Fruit fly (Drosophila melanogaster): ENCODE measurements around the gene CG4080.

CG4080 gene

DNA sequence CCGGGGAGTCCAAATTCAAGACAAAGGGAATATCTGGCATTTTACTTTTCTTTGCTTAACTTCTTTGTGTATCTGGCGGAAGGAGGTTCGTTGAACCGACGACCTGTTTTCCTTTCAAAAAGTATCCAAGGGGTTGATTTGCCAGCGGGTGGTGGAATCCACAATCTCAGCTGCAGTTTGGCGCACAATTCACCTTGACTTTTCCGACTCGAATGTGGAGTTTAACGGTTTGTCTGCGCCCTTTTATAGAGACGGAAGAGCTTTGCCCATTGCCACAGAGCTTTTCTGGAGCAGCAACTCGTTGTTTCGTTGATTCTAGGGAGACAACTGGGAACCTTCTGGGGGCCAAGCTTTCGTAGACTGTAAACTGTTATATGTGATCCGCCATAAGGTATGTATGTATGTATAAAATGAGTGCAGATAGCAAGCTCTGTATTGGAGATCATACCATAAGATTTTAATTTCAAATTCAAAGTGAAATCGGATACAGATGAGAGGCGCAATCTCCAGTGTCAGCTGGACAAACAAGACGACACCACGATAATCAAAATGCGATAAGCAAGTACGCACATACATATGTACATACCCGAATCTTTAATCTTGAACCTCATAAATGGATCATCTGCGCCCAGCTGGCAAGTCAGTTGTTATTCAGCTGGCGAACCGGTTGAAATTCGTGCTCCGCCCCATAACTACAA, 26.6 kb downstream of the CG4080 start, which contains the start of the genes Hsp67Bc, CG4456 and Hsp22 (continued):
- TF ChIP-seq Bgb (GFP tag; IDR thresholded peaks at IDR 0.05; ENCODE audit: partially characterized antibody), result peak; percentile 27; the same call in 1 of the 2 replicates
- TF ChIP-seq bbx (GFP tag; IDR thresholded peaks at IDR 0.05; ENCODE audit: partially characterized antibody), result peak; percentile 24; the same call in 1 of the 2 replicates
- 0 out of 2 replicates have a peak, but pooled peaks have one; percentile 12 for TF ChIP-seq vvl (GFP tag; IDR thresholded peaks at IDR 0.05)
- peak; percentile 19 for TF ChIP-seq nerfin-1 (tag; optimal IDR thresholded peaks at IDR 0.05)
- TF ChIP-seq trh (GFP tag; optimal IDR thresholded peaks at IDR 0.05), result no peak
- peak; percentile 20 for TF ChIP-seq Deaf1 (tag; optimal IDR thresholded peaks at IDR 0.05)
- no peak for TF ChIP-seq CG9932 (GFP tag; IDR thresholded peaks at IDR 0.05)
- peak; percentile 13 for TF ChIP-seq CG15011 (GFP tag; optimal IDR thresholded peaks at IDR 0.05)
- no peak for TF ChIP-seq ro (GFP tag; IDR thresholded peaks at IDR 0.05)
- 0 out of 3 replicates have a peak, but pooled peaks have one; percentile 51 for TF ChIP-seq ci (GFP tag; IDR thresholded peaks at IDR 0.05)
- TF ChIP-seq scrt (GFP tag; optimal IDR thresholded peaks at IDR 0.05), result peak; percentile 27
- TF ChIP-seq CG2875 (GFP tag; optimal IDR thresholded peaks at IDR 0.05), result peak; percentile 2
- peak; percentile 12 for TF ChIP-seq CG2678 (tag; optimal IDR thresholded peaks at IDR 0.05)
- TF ChIP-seq CG34376 (GFP tag; optimal IDR thresholded peaks at IDR 0.05), result peak; percentile 48
- TF ChIP-seq sob (GFP tag; IDR thresholded peaks at IDR 0.05), result no peak
- TF ChIP-seq kni (GFP tag; optimal IDR thresholded peaks at IDR 0.05), result peak; percentile 86
- peak; percentile 28 for TF ChIP-seq wek (GFP tag; optimal IDR thresholded peaks at IDR 0.05)
- TF ChIP-seq CG30431 (GFP tag; optimal IDR thresholded peaks at IDR 0.05), result no peak
- TF ChIP-seq Pdp1 (GFP tag; optimal IDR thresholded peaks at IDR 0.05), result peak in 1 of 2 experiments; percentile 30
- TF ChIP-seq odd (GFP tag; optimal IDR thresholded peaks at IDR 0.05), result no peak
- TF ChIP-seq sug (tag; optimal IDR thresholded peaks at IDR 0.05), result peak; percentile 27
- TF ChIP-seq peb (GFP tag; IDR thresholded peaks at IDR 0.05), result no peak
- peak; percentile 83 for TF ChIP-seq CG12769 (tag; optimal IDR thresholded peaks at IDR 0.05)
- 0 out of 3 replicates have a peak, but pooled peaks have one; percentile 50 for TF ChIP-seq gce (GFP tag; IDR thresholded peaks at IDR 0.05)
- peak; percentile 45 for TF ChIP-seq pros (GFP tag; optimal IDR thresholded peaks at IDR 0.05)

DNA sequence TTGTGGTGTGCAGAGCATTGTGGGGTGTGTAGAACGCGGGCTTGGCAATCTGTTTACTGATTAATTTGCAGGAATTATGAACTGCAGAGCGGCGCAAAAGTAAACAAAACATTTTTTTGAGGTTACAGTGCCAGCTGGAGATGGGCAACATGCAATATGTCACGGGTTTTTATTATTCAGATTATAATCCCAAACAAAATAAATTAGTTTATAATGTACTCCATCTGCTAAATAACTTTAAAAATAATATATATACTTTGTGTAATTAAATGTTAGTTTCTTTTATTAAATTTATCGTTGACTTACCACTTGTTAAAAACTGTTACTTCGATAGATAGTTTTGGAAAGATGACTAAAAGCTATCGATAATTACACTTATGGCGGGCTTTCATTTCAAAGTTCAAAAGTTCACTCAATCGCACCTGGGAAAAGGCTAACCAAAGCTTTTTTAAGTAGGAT, 28.1 kb downstream of the CG4080 start, which contains the start of gene Fdx1:
Gene Fdx1, minus strand, starts transcription at position 332 of the 459 bp plus-strand sequence.
- TF ChIP-seq grau (tag; optimal IDR thresholded peaks at IDR 0.05) (peak; percentile 50), CG16779 (GFP tag; IDR thresholded peaks at IDR 0.05) (no peak), tap (tag; optimal IDR thresholded peaks at IDR 0.05) (no peak), bab2 (GFP tag; optimal IDR thresholded peaks at IDR 0.05) (no peak), twi (tag; optimal IDR thresholded peaks at IDR 0.05) (no peak), CG17802 (tag; optimal IDR thresholded peaks at IDR 0.05) (no peak), CG6683 (GFP tag; optimal IDR thresholded peaks at IDR 0.05) (no peak), mirr (GFP tag; optimal IDR thresholded peaks at IDR 0.05) (no peak), CG6791 (GFP tag; IDR thresholded peaks at IDR 0.05; ENCODE audit: partially characterized antibody) (no peak), fru (optimal IDR thresholded peaks at IDR 0.05) (no peak), Hmr (GFP tag; optimal IDR thresholded peaks at IDR 0.05) (no peak), lilli (GFP tag; optimal IDR thresholded peaks at IDR 0.05) (peak; percentile 48), CHES-1-like (GFP tag; optimal IDR thresholded peaks at IDR 0.05) (no peak), Awh (GFP tag; IDR thresholded peaks at IDR 0.05) (no peak), B-H2 (GFP tag; optimal IDR thresholded peaks at IDR 0.05) (peak; percentile 18), CG18262 (tag; optimal IDR thresholded peaks at IDR 0.05) (peak; percentile 43), CG2712 (tag; optimal IDR thresholded peaks at IDR 0.05) (peak; percentile 45), sim (GFP tag; IDR thresholded peaks at IDR 0.05) (no peak), Mad (GFP tag; optimal IDR thresholded peaks at IDR 0.05) (no peak), tup (GFP tag; optimal IDR thresholded peaks at IDR 0.05) (no peak), pzg (GFP tag; optimal IDR thresholded peaks at IDR 0.05) (peak; percentile 45), CG12071 (GFP tag; optimal IDR thresholded peaks at IDR 0.05) (no peak), CG8765 (GFP tag; IDR thresholded peaks at IDR 0.05) (no peak), CG1024 (GFP tag; IDR thresholded peaks at IDR 0.05) (no peak), CG10979 (tag; optimal IDR thresholded peaks at IDR 0.05) (peak; percentile 23)

All from whole organism, embryonic.